Worm (Caenorhabditis elegans) whole organism, L2 larva: ENCODE results near the gene F58F12.12.

Experiments used
- F13H6.1 ChIP-seq: sonication (generic microtip); optimal IDR thresholded peaks from 2 replicates; lab custom pipeline; 2016; ENCODE audit warnings: missing genetic modification characterization, missing compliant biosample characterization
- R02D3.7 ChIP-seq: fragments of 150-350 bp; optimal IDR thresholded peaks from 2 replicates; lab custom pipeline; 2014; ENCODE audit warnings: missing biosample characterization, missing genetic modification characterization
- aly-2 ChIP-seq: fragments of 150-350 bp; optimal IDR thresholded peaks from 2 replicates; lab custom pipeline; 2014; ENCODE audit warnings: missing biosample characterization, missing genetic modification characterization
- blmp-1 ChIP-seq: sonication (generic microtip); optimal IDR thresholded peaks from 2 replicates; lab custom pipeline; 2017; ENCODE audit warnings: missing genetic modification characterization, mild to moderate bottlenecking, missing compliant biosample characterization, antibody characterized with exemption, moderate library complexity; ENCODE audit not compliant: insufficient read depth
- ceh-16 ChIP-seq: fragments of 150-350 bp; optimal IDR thresholded peaks from 2 replicates; lab custom pipeline; 2014; ENCODE audit warnings: missing biosample characterization, missing genetic modification characterization
- ceh-82 ChIP-seq: fragments of 150-350 bp; optimal IDR thresholded peaks from 2 replicates; lab custom pipeline; 2014; ENCODE audit warnings: missing biosample characterization, missing genetic modification characterization
- dmd-4 ChIP-seq: sonication (generic microtip); optimal IDR thresholded peaks from 2 replicates; lab custom pipeline; 2017; ENCODE audit warnings: missing biosample characterization, missing genetic modification characterization
- egl-27 ChIP-seq: sonication (generic microtip); optimal IDR thresholded peaks from 3 replicates; lab custom pipeline; 2017; ENCODE audit warnings: missing biosample characterization, missing genetic modification reagents, missing genetic modification characterization
- elt-1 ChIP-seq: fragments of 150-350 bp; optimal IDR thresholded peaks from 2 replicates; lab custom pipeline; 2014; ENCODE audit warnings: missing biosample characterization, missing genetic modification characterization
- elt-3 ChIP-seq: sonication (generic microtip); optimal IDR thresholded peaks from 2 replicates; lab custom pipeline; 2017; ENCODE audit warnings: missing biosample characterization, missing genetic modification characterization
- gmeb-1 ChIP-seq: fragments of 150-350 bp; optimal IDR thresholded peaks from 2 replicates; lab custom pipeline; 2014; ENCODE audit warnings: missing biosample characterization, missing genetic modification characterization
- lin-11 ChIP-seq: fragments of 150-350 bp; sonication (generic microtip); optimal IDR thresholded peaks from 2 replicates; lab custom pipeline; 2014; ENCODE audit warnings: missing biosample characterization, missing genetic modification characterization, inconsistent platforms, mixed read lengths
- lin-13 ChIP-seq: fragments of 150-350 bp; optimal IDR thresholded peaks from 2 replicates; lab custom pipeline; 2014; ENCODE audit warnings: missing biosample characterization, missing genetic modification reagents, missing genetic modification characterization
- lsy-2 ChIP-seq, 2 experiments: fragments of 150-350 bp in 1 of 2; sonication (generic microtip) in 1 of 2; optimal IDR thresholded peaks; 2 replicates each; lab custom pipeline; 2014 to 2017; ENCODE audit warnings: missing biosample characterization in 2 of 2, missing genetic modification characterization in 2 of 2
- mab-5 ChIP-seq: fragments of 150-350 bp; optimal IDR thresholded peaks from 2 replicates; lab custom pipeline; 2014; ENCODE audit warnings: missing biosample characterization, missing genetic modification characterization
- mbf-1 ChIP-seq: sonication (generic microtip); optimal IDR thresholded peaks from 2 replicates; lab custom pipeline; 2017; ENCODE audit warnings: missing biosample characterization, missing genetic modification characterization
- nhr-11 ChIP-seq: fragments of 150-350 bp; optimal IDR thresholded peaks from 2 replicates; lab custom pipeline; 2014; ENCODE audit warnings: missing biosample characterization, missing genetic modification characterization
- nhr-21 ChIP-seq: fragments of 150-350 bp; optimal IDR thresholded peaks from 2 replicates; lab custom pipeline; 2014; ENCODE audit warnings: missing biosample characterization, missing genetic modification characterization
- nhr-23 ChIP-seq: fragments of 150-350 bp; optimal IDR thresholded peaks from 2 replicates; lab custom pipeline; 2014; ENCODE audit warnings: missing biosample characterization, missing genetic modification reagents, missing genetic modification characterization
- nhr-25 ChIP-seq: fragments of 150-350 bp; sonication (generic microtip); optimal IDR thresholded peaks from 3 replicates; lab custom pipeline; 2014; ENCODE audit warnings: missing biosample characterization, missing genetic modification characterization
- nhr-6 ChIP-seq: fragments of 150-350 bp; optimal IDR thresholded peaks from 2 replicates; lab custom pipeline; 2014; ENCODE audit warnings: missing biosample characterization, missing genetic modification characterization
- nhr-77 ChIP-seq: fragments of 150-350 bp; optimal IDR thresholded peaks from 2 replicates; lab custom pipeline; 2014; ENCODE audit warnings: missing biosample characterization, missing genetic modification characterization
- skn-1 ChIP-seq: sonication (generic microtip); optimal IDR thresholded peaks from 2 replicates; lab custom pipeline; 2017; ENCODE audit warnings: missing biosample characterization, missing genetic modification characterization
- snpc-4 ChIP-seq: fragments of 150-350 bp; optimal IDR thresholded peaks from 2 replicates; lab custom pipeline; 2014; ENCODE audit warnings: missing biosample characterization, missing genetic modification characterization
- unc-39 ChIP-seq: fragments of 150-350 bp; optimal IDR thresholded peaks from 2 replicates; lab custom pipeline; 2014; ENCODE audit warnings: missing biosample characterization, missing genetic modification characterization
- unc-62 ChIP-seq: fragments of 150-350 bp; optimal IDR thresholded peaks from 2 replicates; lab custom pipeline; 2014; ENCODE audit warnings: missing biosample characterization, missing genetic modification reagents, missing genetic modification characterization
- ztf-1 ChIP-seq: fragments of 200-800 bp; sonication (Bioruptor generic); conservative IDR thresholded peaks from 2 replicates; pipeline ENCODE4 v1.3.6; 2022; ENCODE audit warnings: missing genetic modification characterization, missing compliant biosample characterization
- ztf-4 ChIP-seq: fragments of 150-350 bp; optimal IDR thresholded peaks from 2 replicates; lab custom pipeline; 2014; ENCODE audit warnings: missing biosample characterization, missing genetic modification characterization

The F58F12.12 gene

ce11 chrII:6401649-6402048 is 20.7 kb downstream of the F58F12.12 start, which contains the start of gene btb-2:
Gene btb-2 (plus strand): TSS chrII:6401949.
- no peak for TF ChIP-seq F13H6.1 (tag; lab: Kevin White, UChicago)
- no peak for TF ChIP-seq snpc-4 (tag; lab: Kevin White, UChicago)
- TF ChIP-seq blmp-1 (tag; lab: Kevin White, UChicago), result no peak
- TF ChIP-seq elt-3 (tag; lab: Kevin White, UChicago), result no peak
- TF ChIP-seq lin-11 (tag; lab: Kevin White, UChicago), result no peak
- no peak for TF ChIP-seq aly-2 (tag; lab: Kevin White, UChicago)
- TF ChIP-seq nhr-6, result no peak
- TF ChIP-seq ceh-82 (tag; lab: Kevin White, UChicago), result no peak
- TF ChIP-seq unc-39, result no peak
- no peak for TF ChIP-seq R02D3.7 (tag; lab: Kevin White, UChicago)
- no peak for TF ChIP-seq lsy-2 (tag; optimal IDR thresholded peaks at IDR 0.05; lab: Kevin White, UChicago)
- TF ChIP-seq ztf-1 (GFP tag; lab: Robert Waterston, UW), result no peak
- no peak for TF ChIP-seq dmd-4 (tag; lab: Kevin White, UChicago)
- TF ChIP-seq lin-13 (GFP tag; lab: Kevin White, UChicago), result no peak
- TF ChIP-seq nhr-77 (tag; lab: Kevin White, UChicago), result no peak
- TF ChIP-seq mab-5 (tag; lab: Kevin White, UChicago), result no peak
- TF ChIP-seq, all 48 proteins: peak for 0

ce11 chrII:6403233-6403632 is 22.3 kb downstream of the F58F12.12 start, which contains the start of gene T25D10.1:
Gene T25D10.1 (plus strand): TSS chrII:6403401.
- TF ChIP-seq ztf-1 (GFP tag; lab: Robert Waterston, UW), result no peak
- no peak for TF ChIP-seq skn-1 (tag; lab: Kevin White, UChicago)
- TF ChIP-seq nhr-23 (tag; lab: Kevin White, UChicago), result no peak
- no peak for TF ChIP-seq nhr-21 (tag; lab: Kevin White, UChicago)
- TF ChIP-seq nhr-11 (tag; lab: Kevin White, UChicago), result no peak

DNA sequence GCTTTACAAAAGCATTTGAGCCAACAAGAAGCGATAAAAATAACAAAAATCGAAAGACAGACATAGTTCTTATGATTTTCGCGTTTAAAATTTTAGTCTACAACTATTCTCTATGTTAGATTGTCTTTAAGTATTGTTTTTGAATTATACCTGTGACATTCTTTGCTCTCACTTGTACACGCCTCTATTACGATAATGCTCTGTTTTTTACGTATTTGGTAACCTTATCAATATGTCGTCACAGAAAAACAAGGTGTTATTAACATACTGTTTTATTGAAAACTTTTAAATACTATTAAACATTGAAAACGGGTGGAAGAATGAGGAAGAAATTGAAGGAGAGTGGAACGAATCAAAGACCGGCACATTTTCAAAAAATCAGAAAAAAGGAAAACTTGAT is 26.3 kb downstream of the F58F12.12 start, which contains the start of gene spp-11:
spp-11 (minus strand) TSS at position 101 of the 400 bp plus-strand sequence.
- TF ChIP-seq ztf-4 (tag; lab: Kevin White, UChicago) (no peak), gmeb-1 (tag; lab: Kevin White, UChicago) (no peak)

ce11 chrII:6409098-6409497 is 28.1 kb downstream of the F58F12.12 start:
- TF ChIP-seq nhr-25 (tag; lab: Kevin White, UChicago) (no peak), mbf-1 (tag; lab: Kevin White, UChicago) (no peak)

DNA sequence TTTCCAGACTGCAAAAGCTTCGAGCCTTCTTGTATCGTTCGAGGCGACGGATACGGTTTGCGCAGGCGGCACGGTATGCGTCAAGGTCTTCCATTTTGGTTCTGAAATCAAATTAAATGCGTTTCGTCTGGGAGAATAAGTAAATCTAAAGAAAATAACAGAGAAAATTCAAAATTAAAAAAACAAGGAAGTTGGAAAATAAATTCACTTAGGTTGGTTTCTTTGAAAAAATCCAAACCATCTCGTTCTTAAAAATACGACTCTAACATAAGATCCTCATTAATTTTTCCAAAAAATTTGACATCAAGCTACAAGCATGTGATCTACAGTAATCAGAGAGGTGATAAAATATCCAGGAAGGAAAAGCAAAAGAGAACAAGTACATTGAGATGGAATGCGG is 29.2 kb downstream of the F58F12.12 start, which contains the start of gene T25D10.4:
T25D10.4 (minus strand) TSS at position 101 of the 400 bp plus-strand sequence.
- TF ChIP-seq ceh-82 (tag; lab: Kevin White, UChicago) (no peak), ztf-4 (tag; lab: Kevin White, UChicago) (no peak), nhr-11 (tag; lab: Kevin White, UChicago) (no peak), ztf-1 (GFP tag; lab: Robert Waterston, UW) (no peak), lin-11 (tag; lab: Kevin White, UChicago) (no peak), mbf-1 (tag; lab: Kevin White, UChicago) (no peak), unc-62 (GFP tag; lab: Kevin White, UChicago) (no peak), elt-1 (tag; lab: Kevin White, UChicago) (no peak), lin-13 (GFP tag; lab: Kevin White, UChicago) (no peak), nhr-25 (tag; lab: Kevin White, UChicago) (no peak), egl-27 (no peak)

- TF ChIP-seq egl-27, result no peak
- TF ChIP-seq ceh-16 (tag; lab: Kevin White, UChicago), result peak; percentile 26
Observed at ce11 chrII:6411660-6412451, 30.9 kb downstream of the F58F12.12 start.
